Worm (Caenorhabditis elegans) whole organism, L4/young adult: ENCODE results near the gene C29H12.6.

ENCODE experiments used
- W03F9.2 ChIP-seq: fragments of 150-350 bp; optimal IDR thresholded peaks from 2 replicates; lab custom pipeline; 2014; ENCODE audit warnings: missing biosample characterization, missing genetic modification characterization
- dao-5 ChIP-seq: sonication (generic microtip); optimal IDR thresholded peaks from 2 replicates; lab custom pipeline; 2016; ENCODE audit warnings: missing genotype, missing genetic modification characterization, moderate library complexity, missing compliant biosample characterization
- him-1 ChIP-seq: sonication (generic microtip); optimal IDR thresholded peaks from 2 replicates; lab custom pipeline; 2016; ENCODE audit warnings: missing genotype, missing genetic modification reagents, missing genetic modification characterization, missing compliant biosample characterization

- TF ChIP-seq dao-5 (tag; lab: Kevin White, UChicago) (no peak), him-1 (tag; lab: Kevin White, UChicago) (no peak), W03F9.2 (tag; lab: Kevin White, UChicago) (no peak)
Observed at ce11 chrII:6160994-6161393, 42.9 kb upstream of the C29H12.6 start, which contains the start of gene exp-1.
